Worm (Caenorhabditis elegans) whole organism, young adult: Measurements from ENCODE around the gene fbxb-14.

Experiments used
- F49E8.2 ChIP-seq: sonication (generic microtip); optimal IDR thresholded peaks from 3 replicates; lab custom pipeline; 2017; ENCODE audit warnings: missing genetic modification characterization, mild to moderate bottlenecking, missing compliant biosample characterization, antibody characterized with exemption, moderate library complexity; ENCODE audit not compliant: insufficient read depth
- F57A8.1 ChIP-seq: fragments of 200-800 bp; sonication (Bioruptor generic); optimal IDR thresholded peaks from 2 replicates; lab custom pipeline; 2018; ENCODE audit warnings: mild to moderate bottlenecking, missing genetic modification characterization, moderate library complexity, missing compliant biosample characterization
- T26A5.8 ChIP-seq: sonication (generic microtip); optimal IDR thresholded peaks from 2 replicates; lab custom pipeline; 2016; ENCODE audit warnings: missing genetic modification characterization, missing compliant biosample characterization
- ama-1 ChIP-seq, 3 experiments: fragments of 150-350 bp in 1 of 3; sonication (generic microtip) in 2 of 3; optimal IDR thresholded peaks; 2 replicates each; lab custom pipeline; 2014 to 2018; ENCODE audit warnings: missing biosample characterization in 2 of 3, missing genetic modification characterization in 2 of 3, missing genetic modification reagents in 2 of 3
- egl-44 ChIP-seq: fragments of 200-800 bp; sonication (Bioruptor generic); IDR thresholded peaks from 2 replicates; pipeline ENCODE4 v1.3.6; 2022; ENCODE audit warnings: missing genetic modification reagents, missing genetic modification characterization, missing compliant biosample characterization
- ets-4 ChIP-seq: fragments of 200-800 bp; sonication (Bioruptor generic); optimal IDR thresholded peaks from 2 replicates; lab custom pipeline; 2018; ENCODE audit warnings: mild to moderate bottlenecking, missing genetic modification characterization, missing compliant biosample characterization
- nhr-90 ChIP-seq: sonication (generic microtip); optimal IDR thresholded peaks from 2 replicates; lab custom pipeline; 2016; ENCODE audit warnings: missing genotype, mild to moderate bottlenecking, missing genetic modification characterization, missing compliant biosample characterization
- pha-4 ChIP-seq: fragments of 150-350 bp; sonication (generic microtip); optimal IDR thresholded peaks from 2 replicates; lab custom pipeline; 2014; ENCODE audit warnings: missing biosample characterization, missing genetic modification reagents, missing genetic modification characterization
- tbx-9 ChIP-seq: sonication (generic microtip); optimal IDR thresholded peaks from 2 replicates; lab custom pipeline; 2016; ENCODE audit warnings: borderline replicate concordance, missing genetic modification characterization, inconsistent platforms, missing compliant biosample characterization
- unc-130 ChIP-seq: sonication (generic microtip); optimal IDR thresholded peaks from 2 replicates; lab custom pipeline; 2016; ENCODE audit warnings: missing genetic modification reagents, missing genetic modification characterization, missing compliant biosample characterization
- unc-62 ChIP-seq: fragments of 150-350 bp; optimal IDR thresholded peaks from 2 replicates; lab custom pipeline; 2014; ENCODE audit warnings: missing biosample characterization, missing genetic modification reagents, missing genetic modification characterization

ce11 chrII:591110-591509, 8.6 kb upstream of the fbxb-14 start, which contains the start of gene W08F4.10:
- TF ChIP-seq unc-62 (GFP tag; lab: Kevin White, UChicago) (no peak), egl-44 (no peak), F57A8.1 (no peak), unc-130 (GFP tag; lab: Kevin White, UChicago) (no peak), nhr-90 (no peak), F49E8.2 (tag; lab: Kevin White, UChicago) (no peak), ets-4 (GFP tag; lab: Kevin White, UChicago) (no peak), ama-1 (optimal IDR thresholded peaks at IDR 0.05; lab: Kevin White, UChicago) (no peak), ama-1 (GFP tag; optimal IDR thresholded peaks at IDR 0.05; lab: Kevin White, UChicago) (no peak), tbx-9 (tag; lab: Kevin White, UChicago) (no peak), T26A5.8 (tag; lab: Kevin White, UChicago) (no peak), pha-4 (tag; lab: Kevin White, UChicago) (no peak)
